Fruit fly (Drosophila melanogaster) whole organism, embryonic: Measurements from ENCODE around the gene CG10413.

ENCODE experiments used
- ATbp ChIP-seq: fragments of 200-800 bp; sonication (Bioruptor generic); optimal IDR thresholded peaks from 2 replicates; lab custom pipeline; 2017; ENCODE audit warnings: missing biosample characterization, mild to moderate bottlenecking, missing genetic modification characterization, missing genetic modification reagents
- CG10366 ChIP-seq: fragments of 200-800 bp; sonication (Bioruptor generic); IDR thresholded peaks from 2 replicates; pipeline ENCODE4 v1.3.6; 2022; ENCODE audit warnings: missing biosample characterization, missing genetic modification characterization
- CG12391 ChIP-seq: fragments of 200-800 bp; sonication (Bioruptor generic); optimal IDR thresholded peaks from 3 replicates; lab custom pipeline; 2018; ENCODE audit warnings: missing biosample characterization, mild to moderate bottlenecking, missing genetic modification characterization, moderate library complexity
- CG12942 ChIP-seq: fragments of 200-800 bp; sonication (Bioruptor generic); optimal IDR thresholded peaks from 3 replicates; lab custom pipeline; 2016; ENCODE audit warnings: missing biosample characterization, missing genetic modification characterization
- CG13123 ChIP-seq: fragments of 200-800 bp; sonication (Bioruptor generic); optimal IDR thresholded peaks from 2 replicates; lab custom pipeline; 2016; ENCODE audit warnings: missing biosample characterization, missing genetic modification characterization
- CG16815 ChIP-seq: fragments of 200-800 bp; sonication (Bioruptor generic); optimal IDR thresholded peaks from 3 replicates; lab custom pipeline; 2017; ENCODE audit warnings: missing biosample characterization, mild to moderate bottlenecking, missing genetic modification characterization
- CG17385 ChIP-seq: fragments of 200-800 bp; sonication (Bioruptor generic); optimal IDR thresholded peaks from 3 replicates; lab custom pipeline; 2018; ENCODE audit warnings: missing biosample characterization, mild to moderate bottlenecking, missing genetic modification characterization
- CG17612 ChIP-seq: fragments of 200-800 bp; sonication (Bioruptor generic); IDR thresholded peaks from 2 replicates; pipeline ENCODE4 v1.3.6; 2022; ENCODE audit warnings: missing biosample characterization, missing genetic modification characterization
- CG18764 ChIP-seq: fragments of 200-800 bp; sonication (Bioruptor generic); optimal IDR thresholded peaks from 3 replicates; lab custom pipeline; 2016; ENCODE audit warnings: missing biosample characterization, missing genetic modification characterization
- CG2875 ChIP-seq: fragments of 200-800 bp; sonication (Bioruptor generic); optimal IDR thresholded peaks from 2 replicates; lab custom pipeline; 2017; ENCODE audit warnings: missing biosample characterization, mild to moderate bottlenecking, missing genetic modification characterization, missing genetic modification reagents
- CG32767 ChIP-seq: fragments of 200-800 bp; sonication (Bioruptor generic); IDR thresholded peaks from 2 replicates; pipeline ENCODE4 v1.3.6; 2022; ENCODE audit warnings: missing biosample characterization, missing genetic modification characterization
- CG43689 ChIP-seq: fragments of 200-800 bp; sonication (Bioruptor generic); IDR thresholded peaks from 2 replicates; pipeline ENCODE4 v1.3.6; 2022; ENCODE audit warnings: missing biosample characterization, missing genetic modification characterization
- CG4820 ChIP-seq: fragments of 200-800 bp; sonication (Bioruptor generic); optimal IDR thresholded peaks from 3 replicates; lab custom pipeline; 2016; ENCODE audit warnings: missing biosample characterization, missing genetic modification characterization
- CG7271 ChIP-seq: fragments of 200-800 bp; sonication (Bioruptor generic); optimal IDR thresholded peaks from 2 replicates; lab custom pipeline; 2018; ENCODE audit warnings: missing biosample characterization, mild to moderate bottlenecking, missing genetic modification characterization, moderate library complexity
- CG7839 ChIP-seq: fragments of 200-800 bp; sonication (Bioruptor generic); optimal IDR thresholded peaks from 3 replicates; lab custom pipeline; 2018; ENCODE audit warnings: missing biosample characterization, mild to moderate bottlenecking, missing genetic modification characterization, moderate library complexity
- CG8924 ChIP-seq: fragments of 200-800 bp; optimal IDR thresholded peaks from 3 replicates; lab custom pipeline; 2019; ENCODE audit warnings: missing biosample characterization, mild to moderate bottlenecking, missing genetic modification characterization, moderate library complexity
- CHES-1-like ChIP-seq: fragments of 200-800 bp; sonication (Bioruptor generic); optimal IDR thresholded peaks from 2 replicates; lab custom pipeline; 2016; ENCODE audit warnings: missing biosample characterization, missing genetic modification characterization
- CTCF ChIP-seq: fragments of 200-800 bp; sonication (Bioruptor generic); optimal IDR thresholded peaks from 2 replicates; lab custom pipeline; 2017; ENCODE audit warnings: missing biosample characterization, mild to moderate bottlenecking, missing genetic modification characterization, moderate library complexity
- Chrac-16 ChIP-seq: fragments of 200-800 bp; sonication (Bioruptor generic); optimal IDR thresholded peaks from 3 replicates; lab custom pipeline; 2016; ENCODE audit warnings: missing biosample characterization, missing genetic modification characterization
- CrebB ChIP-seq: fragments of 200-800 bp; sonication (Bioruptor generic); optimal IDR thresholded peaks from 3 replicates; lab custom pipeline; 2018; ENCODE audit warnings: missing biosample characterization, mild to moderate bottlenecking, missing genetic modification characterization
- Dref ChIP-seq: fragments of 200-800 bp; sonication (Bioruptor generic); IDR thresholded peaks from 2 replicates; pipeline ENCODE4 v1.3.6; 2022; ENCODE audit warnings: missing biosample characterization, missing genetic modification characterization
- Ets65A ChIP-seq: fragments of 200-800 bp; sonication (Bioruptor generic); peaks from one replicate; lab custom pipeline; 2016; ENCODE audit warnings: missing biosample characterization, missing genetic modification characterization
- Fer3 ChIP-seq: fragments of 200-800 bp; sonication (Bioruptor generic); optimal IDR thresholded peaks from 2 replicates; lab custom pipeline; 2018; ENCODE audit warnings: missing biosample characterization, mild to moderate bottlenecking, missing genetic modification characterization, moderate library complexity
- GATAe ChIP-seq: fragments of 200-800 bp; sonication (Bioruptor generic); conservative IDR thresholded peaks from 2 replicates; pipeline ENCODE4 v1.3.6; 2022; ENCODE audit warnings: missing biosample characterization, missing genetic modification characterization
- HLHmδ ChIP-seq: fragments of 200-800 bp; sonication (Bioruptor generic); optimal IDR thresholded peaks from 2 replicates; lab custom pipeline; 2018; ENCODE audit warnings: missing biosample characterization, mild to moderate bottlenecking, missing genetic modification characterization, moderate library complexity
- HmgZ ChIP-seq: fragments of 200-800 bp; sonication (Bioruptor generic); optimal IDR thresholded peaks from 2 replicates; lab custom pipeline; 2018; ENCODE audit warnings: missing biosample characterization, mild to moderate bottlenecking, missing genetic modification characterization
- Jarid2 ChIP-seq: fragments of 200-800 bp; sonication (Bioruptor generic); optimal IDR thresholded peaks from 3 replicates; lab custom pipeline; 2017; ENCODE audit warnings: mild to moderate bottlenecking, missing biosample characterization, missing genetic modification reagents, missing genetic modification characterization
- Lhr ChIP-seq: fragments of 200-800 bp; sonication (Bioruptor generic); optimal IDR thresholded peaks from 3 replicates; lab custom pipeline; 2017; ENCODE audit warnings: mild to moderate bottlenecking, missing biosample characterization, missing genetic modification reagents, missing genetic modification characterization
- NK7.1 ChIP-seq: fragments of 200-800 bp; sonication (Bioruptor generic); optimal IDR thresholded peaks from 3 replicates; lab custom pipeline; 2016; ENCODE audit warnings: missing biosample characterization, missing genetic modification characterization
- Oaz ChIP-seq: fragments of 200-800 bp; sonication (Bioruptor generic); IDR thresholded peaks from 2 replicates; pipeline ENCODE4 v1.3.6; 2022; ENCODE audit warnings: missing biosample characterization, missing genetic modification characterization
- Oli ChIP-seq: fragments of 200-800 bp; sonication (Bioruptor generic); optimal IDR thresholded peaks from 2 replicates; lab custom pipeline; 2018; ENCODE audit warnings: missing biosample characterization, mild to moderate bottlenecking, missing genetic modification characterization, moderate library complexity
- Pdp1 ChIP-seq, 2 experiments: fragments of 200-800 bp; sonication (Bioruptor generic); optimal IDR thresholded peaks; 3 replicates each; lab custom pipeline; 2016; ENCODE audit warnings: missing biosample characterization in 2 of 2, missing genetic modification characterization in 2 of 2, mild to moderate bottlenecking in 1 of 2, moderate library complexity in 1 of 2
- Ptx1 ChIP-seq: fragments of 200-800 bp; sonication (Bioruptor generic); IDR thresholded peaks from 2 replicates; pipeline ENCODE4 v1.3.6; 2022; ENCODE audit warnings: missing biosample characterization, missing genetic modification characterization
- Rfx ChIP-seq: fragments of 200-800 bp; sonication (Bioruptor generic); IDR thresholded peaks from 2 replicates; pipeline ENCODE4 v1.3.6; 2022; ENCODE audit warnings: missing biosample characterization, missing genetic modification characterization
- Rx ChIP-seq: fragments of 200-800 bp; sonication (Bioruptor generic); IDR thresholded peaks from 2 replicates; pipeline ENCODE4 v1.3.6; 2022; ENCODE audit warnings: missing biosample characterization, missing genetic modification characterization
- Sox100B ChIP-seq: fragments of 200-800 bp; sonication (Bioruptor generic); optimal IDR thresholded peaks from 3 replicates; lab custom pipeline; 2018; ENCODE audit warnings: missing biosample characterization, mild to moderate bottlenecking, missing genetic modification characterization
- bigmax ChIP-seq: fragments of 200-800 bp; sonication (Bioruptor generic); optimal IDR thresholded peaks from 2 replicates; lab custom pipeline; 2018; ENCODE audit warnings: missing biosample characterization, mild to moderate bottlenecking, missing genetic modification characterization
- gcm ChIP-seq: fragments of 200-800 bp; sonication (Bioruptor generic); optimal IDR thresholded peaks from 2 replicates; lab custom pipeline; 2019; ENCODE audit warnings: missing biosample characterization, mild to moderate bottlenecking, missing genetic modification characterization, moderate library complexity
- kah ChIP-seq: fragments of 200-800 bp; sonication (Bioruptor generic); optimal IDR thresholded peaks from 2 replicates; lab custom pipeline; 2018; ENCODE audit warnings: missing biosample characterization, mild to moderate bottlenecking, missing genetic modification characterization
- knrl ChIP-seq: fragments of 200-800 bp; sonication (Bioruptor generic); IDR thresholded peaks from 3 replicates; pipeline ENCODE4 v1.3.6; 2022; ENCODE audit warnings: missing biosample characterization, missing genetic modification characterization; ENCODE audit not compliant: partially characterized antibody
- nerfin-2 ChIP-seq: fragments of 200-800 bp; sonication (Bioruptor generic); IDR thresholded peaks from 2 replicates; pipeline ENCODE4 v1.3.6; 2022; ENCODE audit warnings: missing biosample characterization, missing genetic modification characterization; ENCODE audit not compliant: partially characterized antibody
- org-1 ChIP-seq: fragments of 200-800 bp; sonication (Bioruptor generic); optimal IDR thresholded peaks from 2 replicates; lab custom pipeline; 2017; ENCODE audit warnings: missing biosample characterization, missing genetic modification characterization
- otp ChIP-seq: fragments of 200-800 bp; sonication (Bioruptor generic); IDR thresholded peaks from 3 replicates; pipeline ENCODE4, ENCODE4 v1.3.6; 2022; ENCODE audit warnings: missing biosample characterization, missing genetic modification characterization
- pfk ChIP-seq: fragments of 200-800 bp; sonication (Bioruptor generic); optimal IDR thresholded peaks from 2 replicates; lab custom pipeline; 2018; ENCODE audit warnings: missing biosample characterization, mild to moderate bottlenecking, missing genetic modification characterization, moderate library complexity
- ranshi ChIP-seq: fragments of 200-800 bp; sonication (Bioruptor generic); IDR thresholded peaks from 2 replicates; pipeline ENCODE4 v1.3.6; 2022; ENCODE audit warnings: missing biosample characterization, missing genetic modification characterization
- schlank ChIP-seq: fragments of 200-800 bp; sonication (Bioruptor generic); optimal IDR thresholded peaks from 2 replicates; lab custom pipeline; 2018; ENCODE audit warnings: missing biosample characterization, mild to moderate bottlenecking, missing genetic modification characterization
- sens-2 ChIP-seq: fragments of 200-800 bp; sonication (Bioruptor generic); IDR thresholded peaks from 2 replicates; pipeline ENCODE4 v1.3.6; 2022; ENCODE audit warnings: missing biosample characterization, missing genetic modification characterization
- seq ChIP-seq: fragments of 200-800 bp; sonication (Bioruptor generic); IDR thresholded peaks from 2 replicates; pipeline ENCODE4 v1.3.6; 2022; ENCODE audit warnings: missing biosample characterization, missing genetic modification characterization
- sqz ChIP-seq: fragments of 200-800 bp; sonication (Bioruptor generic); optimal IDR thresholded peaks from 3 replicates; lab custom pipeline; 2018; ENCODE audit warnings: missing biosample characterization, mild to moderate bottlenecking, missing genetic modification characterization
- ttk ChIP-seq: fragments of 200-800 bp; sonication (Bioruptor generic); IDR thresholded peaks from 2 replicates; pipeline ENCODE4 v2.1.2; 2022; ENCODE audit warnings: missing biosample characterization, missing genetic modification characterization
- zen2 ChIP-seq: fragments of 200-800 bp; sonication (Bioruptor generic); IDR thresholded peaks from 3 replicates; pipeline ENCODE4 v1.3.6; 2022; ENCODE audit warnings: missing biosample characterization, missing genetic modification characterization; ENCODE audit not compliant: partially characterized antibody

Gene CG10413

dm6 chr2L:18653328-18653675 is 48.3 kb upstream of the CG10413 start (continued):
- TF ChIP-seq CG7839 (tag; lab: Kevin White, UChicago) (peak; percentile 83), CG13123 (GFP tag; lab: Kevin White, UChicago) (peak; percentile 24), ranshi (peak; percentile 56; the same call in 1 of the 2 replicates), HLHmδ (no peak), CG17612 (GFP tag; lab: Robert Waterston, UW) (peak; percentile 63), Rx (peak; percentile 73), CTCF (GFP tag; lab: Kevin White, UChicago) (no peak), CG43689 (no peak), CG17385 (GFP tag; lab: Kevin White, UChicago) (peak; percentile 28), CG32767 (0 out of 2 replicates have a peak, but pooled peaks have one; percentile 48), pfk (GFP tag; lab: Kevin White, UChicago) (no peak), Pdp1 (GFP tag; optimal IDR thresholded peaks at IDR 0.05; lab: Kevin White, UChicago) (peak; percentile 51 to 75), Sox100B (GFP tag; lab: Kevin White, UChicago) (peak; percentile 55), Oli (peak; percentile 58), seq (GFP tag; lab: Robert Waterston, UW) (0 out of 2 replicates have a peak, but pooled peaks have one; percentile 53), Fer3 (tag; lab: Kevin White, UChicago) (peak; percentile 58), NK7.1 (peak; percentile 5), Rfx (GFP tag; lab: Robert Waterston, UW) (peak; percentile 59; the same call in 1 of the 2 replicates), gcm (GFP tag; lab: Kevin White, UChicago) (no peak), CG18764 (GFP tag; lab: Kevin White, UChicago) (peak; percentile 63), Jarid2 (GFP tag; lab: Kevin White, UChicago) (no peak), HmgZ (tag; lab: Kevin White, UChicago) (no peak), ATbp (GFP tag; lab: Kevin White, UChicago) (peak; percentile 21), Oaz (no peak), schlank (tag; lab: Kevin White, UChicago) (no peak), CG7271 (tag; lab: Kevin White, UChicago) (peak; percentile 51), Lhr (GFP tag; lab: Kevin White, UChicago) (peak; percentile 31), CrebB (tag; lab: Kevin White, UChicago) (no peak), CG12391 (peak; percentile 49), CG8924 (tag; lab: Kevin White, UChicago) (peak; percentile 68), sens-2 (peak; percentile 56; the same call in 1 of the 2 replicates), CG16815 (GFP tag; lab: Kevin White, UChicago) (no peak), bigmax (GFP tag; lab: Kevin White, UChicago) (no peak), sqz (GFP tag; lab: Kevin White, UChicago) (peak; percentile 52), Ets65A (peak; percentile 97), org-1 (GFP tag; lab: Kevin White, UChicago) (peak; percentile 15), CHES-1-like (GFP tag; lab: Kevin White, UChicago) (no peak), CG10366 (peak; percentile 66), Chrac-16 (GFP tag; lab: Kevin White, UChicago) (peak; percentile 15), zen2 (no peak), CG2875 (GFP tag; lab: Kevin White, UChicago) (peak; percentile 69), kah (GFP tag; lab: Kevin White, UChicago) (peak; percentile 23), knrl (GFP tag; lab: Robert Waterston, UW) (no peak), GATAe (GFP tag; lab: Robert Waterston, UW) (no peak), nerfin-2 (no peak), ttk (GFP tag; lab: Robert Waterston, UW) (peak; percentile 75), otp (GFP tag; lab: Robert Waterston, UW) (peak; percentile 75; the same call in 2 of the 3 replicates), CG12942 (no peak), Ptx1 (GFP tag; lab: Robert Waterston, UW) (peak; percentile 77), CG4820 (GFP tag; lab: Kevin White, UChicago) (peak; percentile 85), Dref (no peak)
